Fruit fly (Drosophila melanogaster): Measurements from ENCODE around the gene Fum4.

Fum4 gene

dm6 chr2L:10226724-10227407, 35.6 kb upstream of the Fum4 start, which contains the start of gene CG5708 (continued):
- TF ChIP-seq CG12744 (GFP tag; optimal IDR thresholded peaks at IDR 0.05) (no peak), Myb (GFP tag; optimal IDR thresholded peaks at IDR 0.05) (no peak), CG31388 (GFP tag; optimal IDR thresholded peaks at IDR 0.05) (no peak), Pdp1 (GFP tag; optimal IDR thresholded peaks at IDR 0.05) (no peak), CG10979 (tag; optimal IDR thresholded peaks at IDR 0.05) (no peak), toy (GFP tag; IDR thresholded peaks at IDR 0.05) (no peak), bigmax (GFP tag; optimal IDR thresholded peaks at IDR 0.05) (no peak), CG2199 (GFP tag; IDR thresholded peaks at IDR 0.05) (no peak), fd3F (GFP tag; optimal IDR thresholded peaks at IDR 0.05) (no peak), Dbx (GFP tag; IDR thresholded peaks at IDR 0.05) (no peak), CG8089 (GFP tag; optimal IDR thresholded peaks at IDR 0.05) (no peak), psq (GFP tag; optimal IDR thresholded peaks at IDR 0.05) (no peak), danr (GFP tag; IDR thresholded peaks at IDR 0.05) (no peak), PHDP (tag; optimal IDR thresholded peaks at IDR 0.05) (no peak), CG2116 (GFP tag; optimal IDR thresholded peaks at IDR 0.05) (peak; percentile 23), CG6254 (GFP tag; optimal IDR thresholded peaks at IDR 0.05) (peak; percentile 99), sim (GFP tag; IDR thresholded peaks at IDR 0.05) (no peak), Aef1 (GFP tag; IDR thresholded peaks at IDR 0.05) (no peak), tap (tag; optimal IDR thresholded peaks at IDR 0.05) (no peak), CG17612 (GFP tag; IDR thresholded peaks at IDR 0.05) (no peak), Xbp1 (GFP tag; optimal IDR thresholded peaks at IDR 0.05) (peak; percentile 48), CG12659 (GFP tag; optimal IDR thresholded peaks at IDR 0.05) (peak; percentile 70), MBD-R2 (GFP tag; IDR thresholded peaks at IDR 0.05) (peak; percentile 58), lola (GFP tag; optimal IDR thresholded peaks at IDR 0.05) (peak in 1 of 3 experiments; percentile 18), tin (GFP tag; optimal IDR thresholded peaks at IDR 0.05) (no peak), amos (GFP tag; IDR thresholded peaks at IDR 0.05; ENCODE audit: partially characterized antibody) (peak; percentile 68; the same call in 1 of the 2 replicates), CG1024 (GFP tag; IDR thresholded peaks at IDR 0.05) (peak; percentile 96), CG13123 (GFP tag; optimal IDR thresholded peaks at IDR 0.05) (no peak), prd (optimal IDR thresholded peaks at IDR 0.05) (no peak), prd (GFP tag; IDR thresholded peaks at IDR 0.05) (0 out of 3 replicates have a peak, but pooled peaks have one; percentile 20), HmgD (GFP tag; optimal IDR thresholded peaks at IDR 0.05) (no peak), CG12219 (GFP tag; optimal IDR thresholded peaks at IDR 0.05) (no peak), stc (GFP tag; IDR thresholded peaks at IDR 0.05) (no peak), CG14710 (tag; optimal IDR thresholded peaks at IDR 0.05) (peak; percentile 33), Sox102F (GFP tag; optimal IDR thresholded peaks at IDR 0.05) (no peak), tx (GFP tag; optimal IDR thresholded peaks at IDR 0.05) (no peak), mld (GFP tag; IDR thresholded peaks at IDR 0.05; ENCODE audit: partially characterized antibody) (no peak), peb (GFP tag; IDR thresholded peaks at IDR 0.05) (no peak), CG15601 (tag; optimal IDR thresholded peaks at IDR 0.05) (no peak), HmgZ (tag; optimal IDR thresholded peaks at IDR 0.05) (peak; percentile 42), CG1647 (GFP tag; optimal IDR thresholded peaks at IDR 0.05) (no peak), CG31224 (GFP tag; IDR thresholded peaks at IDR 0.05) (no peak), BEAF-32 (GFP tag; optimal IDR thresholded peaks at IDR 0.05) (peak; percentile 73), fd102C (GFP tag; optimal IDR thresholded peaks at IDR 0.05) (no peak), zen (tag; optimal IDR thresholded peaks at IDR 0.05) (no peak), CG2678 (tag; optimal IDR thresholded peaks at IDR 0.05) (no peak), chm (GFP tag; IDR thresholded peaks at IDR 0.05) (no peak), pros (GFP tag; optimal IDR thresholded peaks at IDR 0.05) (no peak), CG17829 (tag; optimal IDR thresholded peaks at IDR 0.05) (peak; percentile 35), Nf-YB (GFP tag; optimal IDR thresholded peaks at IDR 0.05) (no peak)

Data from whole organism, embryonic.